Worm (Caenorhabditis elegans): ENCODE measurements around the gene zig-5.

DNA sequence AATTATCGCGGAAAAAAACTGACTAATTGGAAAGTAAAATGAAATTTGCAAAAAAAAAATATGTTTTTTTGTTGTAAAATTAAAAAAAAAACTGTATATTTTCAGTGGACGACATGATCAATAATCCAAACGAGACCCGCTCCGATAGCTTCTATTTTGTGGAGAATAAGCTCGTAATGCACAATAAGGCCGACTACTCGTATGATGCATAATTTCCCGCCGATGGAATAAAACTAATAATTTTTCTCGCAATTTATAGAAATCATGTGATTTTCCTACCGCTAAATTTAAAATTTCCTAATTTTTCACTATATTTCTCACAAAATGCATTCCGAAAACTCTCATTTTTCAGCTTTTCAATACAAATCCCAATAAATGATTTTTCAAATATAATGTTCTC is 44.8 kb downstream of the zig-5 start:
- TF ChIP-seq sdc-2 (tag; optimal IDR thresholded peaks at IDR 0.05) (no peak), C38D4.7 (GFP tag; optimal IDR thresholded peaks at IDR 0.05) (no peak)

Data from whole organism, late embryonic.